Worm (Caenorhabditis elegans) whole organism, L2 larva: Measurements from ENCODE around the gene acdh-13.

Experiments used
- ZK546.5 ChIP-seq: sonication (generic microtip); optimal IDR thresholded peaks from 2 replicates; lab custom pipeline; 2017; ENCODE audit warnings: missing biosample characterization, missing genetic modification characterization
- mdl-1 ChIP-seq, 2 experiments: fragments of 150-350 bp in 1 of 2; sonication (generic microtip) in 1 of 2; optimal IDR thresholded peaks; 2 replicates each; lab custom pipeline; 2017; ENCODE audit warnings: missing biosample characterization in 2 of 2, missing genetic modification characterization in 2 of 2
- nhr-11 ChIP-seq: fragments of 150-350 bp; optimal IDR thresholded peaks from 2 replicates; lab custom pipeline; 2014; ENCODE audit warnings: missing biosample characterization, missing genetic modification characterization
- nhr-12 ChIP-seq: fragments of 150-350 bp; optimal IDR thresholded peaks from 2 replicates; lab custom pipeline; 2014; ENCODE audit warnings: missing biosample characterization, missing genetic modification characterization
- zag-1 ChIP-seq: fragments of 150-350 bp; optimal IDR thresholded peaks from 2 replicates; lab custom pipeline; 2014; ENCODE audit warnings: missing biosample characterization, missing genetic modification characterization
- ztf-4 ChIP-seq: fragments of 150-350 bp; optimal IDR thresholded peaks from 2 replicates; lab custom pipeline; 2014; ENCODE audit warnings: missing biosample characterization, missing genetic modification characterization

- TF ChIP-seq zag-1 (tag; lab: Kevin White, UChicago) (no peak), nhr-11 (tag; lab: Kevin White, UChicago) (no peak), ztf-4 (tag; lab: Kevin White, UChicago) (no peak), mdl-1 (tag; optimal IDR thresholded peaks at IDR 0.05; lab: Kevin White, UChicago) (no peak), nhr-12 (tag; lab: Kevin White, UChicago) (no peak), ZK546.5 (no peak)
Observed at ce11 chrIV:8446904-8447303, 51.7 kb downstream of the acdh-13 start, which contains the start of gene T01B11.1.
